Worm (Caenorhabditis elegans) whole organism, late embryonic: ENCODE data around the gene ets-5.

Experiments used
- C08G9.2 ChIP-seq: sonication (generic microtip); optimal IDR thresholded peaks from 2 replicates; lab custom pipeline; 2016; ENCODE audit warnings: mild to moderate bottlenecking, missing genetic modification characterization, moderate library complexity, missing compliant biosample characterization
- C38D4.7 ChIP-seq: fragments of 200-800 bp; sonication (Bioruptor generic); optimal IDR thresholded peaks from 2 replicates; lab custom pipeline; 2018; ENCODE audit warnings: mild to moderate bottlenecking, missing genetic modification characterization, moderate library complexity, missing compliant biosample characterization
- K02D7.2 ChIP-seq: sonication (generic microtip); optimal IDR thresholded peaks from 2 replicates; lab custom pipeline; 2017; ENCODE audit warnings: mild to moderate bottlenecking, missing genetic modification characterization, missing compliant biosample characterization
- K09A11.1 ChIP-seq: sonication (generic microtip); optimal IDR thresholded peaks from 2 replicates; lab custom pipeline; 2017; ENCODE audit warnings: antibody characterized with exemption, mild to moderate bottlenecking, missing genetic modification characterization, missing compliant biosample characterization; ENCODE audit not compliant: insufficient read depth
- T23F11.4 ChIP-seq: fragments of 200-800 bp; sonication (Bioruptor generic); optimal IDR thresholded peaks from 2 replicates; lab custom pipeline; 2018; ENCODE audit warnings: mild to moderate bottlenecking, missing genetic modification characterization, missing compliant biosample characterization
- ahr-1 ChIP-seq: sonication (generic microtip); optimal IDR thresholded peaks from 2 replicates; lab custom pipeline; 2016; ENCODE audit warnings: missing genetic modification characterization, missing compliant biosample characterization
- ceh-14 ChIP-seq: sonication (generic microtip); optimal IDR thresholded peaks from 2 replicates; lab custom pipeline; 2016; ENCODE audit warnings: missing genotype, missing genetic modification characterization, missing compliant biosample characterization
- ceh-18 ChIP-seq: sonication (generic microtip); optimal IDR thresholded peaks from 2 replicates; lab custom pipeline; 2016; ENCODE audit warnings: missing genetic modification characterization, missing compliant biosample characterization
- ceh-2 ChIP-seq: sonication (generic microtip); optimal IDR thresholded peaks from 2 replicates; lab custom pipeline; 2016; ENCODE audit warnings: missing genotype, missing genetic modification characterization, missing compliant biosample characterization
- ceh-31 ChIP-seq: sonication (generic microtip); optimal IDR thresholded peaks from 2 replicates; lab custom pipeline; 2016; ENCODE audit warnings: missing genetic modification characterization, missing compliant biosample characterization
- ceh-34 ChIP-seq: sonication (generic microtip); optimal IDR thresholded peaks from 2 replicates; lab custom pipeline; 2016; ENCODE audit warnings: mild to moderate bottlenecking, missing genetic modification characterization, missing compliant biosample characterization
- ceh-48 ChIP-seq: sonication (generic microtip); optimal IDR thresholded peaks from 2 replicates; lab custom pipeline; 2016; ENCODE audit warnings: missing genetic modification characterization, inconsistent platforms, missing compliant biosample characterization
- che-1 ChIP-seq: sonication (generic microtip); optimal IDR thresholded peaks from 2 replicates; lab custom pipeline; 2016; ENCODE audit warnings: mild to moderate bottlenecking, missing genetic modification characterization, missing compliant biosample characterization
- dmd-4 ChIP-seq: sonication (generic microtip); optimal IDR thresholded peaks from 2 replicates; lab custom pipeline; 2016; ENCODE audit warnings: borderline replicate concordance, missing genetic modification characterization, missing compliant biosample characterization
- elt-2 ChIP-seq: sonication (generic microtip); optimal IDR thresholded peaks from 2 replicates; lab custom pipeline; 2016; ENCODE audit warnings: missing genetic modification reagents, missing genetic modification characterization, missing compliant biosample characterization
- ets-4 ChIP-seq: sonication (generic microtip); optimal IDR thresholded peaks from 2 replicates; lab custom pipeline; 2016; ENCODE audit warnings: missing genetic modification characterization, missing compliant biosample characterization
- fkh-6 ChIP-seq: sonication (generic microtip); optimal IDR thresholded peaks from 2 replicates; lab custom pipeline; 2016; ENCODE audit warnings: missing genetic modification characterization, missing compliant biosample characterization
- gmeb-2 ChIP-seq: sonication (generic microtip); optimal IDR thresholded peaks from 2 replicates; lab custom pipeline; 2016; ENCODE audit warnings: missing genetic modification characterization, inconsistent platforms, missing compliant biosample characterization
- hlh-6 ChIP-seq: sonication (generic microtip); optimal IDR thresholded peaks from 2 replicates; lab custom pipeline; 2016; ENCODE audit warnings: missing genotype, missing genetic modification characterization, missing compliant biosample characterization
- hlh-8 ChIP-seq: sonication (generic microtip); optimal IDR thresholded peaks from 2 replicates; lab custom pipeline; 2016; ENCODE audit warnings: missing genotype, missing genetic modification characterization, missing compliant biosample characterization
- nfya-1 ChIP-seq: sonication (generic microtip); optimal IDR thresholded peaks from 2 replicates; lab custom pipeline; 2017; ENCODE audit warnings: missing genetic modification characterization, mild to moderate bottlenecking, missing compliant biosample characterization, antibody characterized with exemption, moderate library complexity
- pag-3 ChIP-seq: sonication (generic microtip); optimal IDR thresholded peaks from 2 replicates; lab custom pipeline; 2016; ENCODE audit warnings: missing compliant biosample characterization, missing genetic modification characterization, borderline replicate concordance
- pha-2 ChIP-seq: sonication (generic microtip); optimal IDR thresholded peaks from 2 replicates; lab custom pipeline; 2017; ENCODE audit warnings: mild to moderate bottlenecking, missing genetic modification characterization, missing compliant biosample characterization
- pha-4 ChIP-seq: fragments of 150-350 bp; optimal IDR thresholded peaks from 2 replicates; lab custom pipeline; 2018; ENCODE audit warnings: missing biosample characterization, missing genetic modification reagents, missing genetic modification characterization
- ref-2 ChIP-seq: sonication (generic microtip); optimal IDR thresholded peaks from 2 replicates; lab custom pipeline; 2016; ENCODE audit warnings: missing genetic modification characterization, missing compliant biosample characterization
- rnt-1 ChIP-seq: sonication (generic microtip); optimal IDR thresholded peaks from 2 replicates; lab custom pipeline; 2016; ENCODE audit warnings: missing genetic modification characterization, missing compliant biosample characterization
- sdc-2 ChIP-seq: sonication (generic microtip); optimal IDR thresholded peaks from 2 replicates; lab custom pipeline; 2016; ENCODE audit warnings: missing genotype, missing genetic modification characterization, missing compliant biosample characterization
- sox-2 ChIP-seq: fragments of 200-800 bp; sonication (Bioruptor generic); IDR thresholded peaks from 2 replicates; pipeline ENCODE4 v1.3.6; 2022; ENCODE audit warnings: missing genetic modification reagents, missing genetic modification characterization, missing compliant biosample characterization
- syd-9 ChIP-seq: sonication (generic microtip); optimal IDR thresholded peaks from 2 replicates; lab custom pipeline; 2016; ENCODE audit warnings: mild to moderate bottlenecking, missing genetic modification characterization, moderate library complexity, missing compliant biosample characterization
- tbx-2 ChIP-seq: sonication (generic microtip); optimal IDR thresholded peaks from 2 replicates; lab custom pipeline; 2016; ENCODE audit warnings: missing genetic modification characterization, missing compliant biosample characterization
- unc-3 ChIP-seq, 2 experiments: fragments of 200-800 bp in 1 of 2; sonication (Bioruptor generic) in 1 of 2; sonication (generic microtip) in 1 of 2; conservative IDR thresholded peaks in 1 of 2; optimal IDR thresholded peaks in 1 of 2; 2 replicates each; pipeline versions ENCODE4 v1.3.6 to Lab custom; 2016 to 2022; ENCODE audit warnings: missing compliant biosample characterization in 2 of 2, missing genetic modification characterization in 2 of 2, missing genetic modification reagents in 1 of 2
- unc-42 ChIP-seq: sonication (generic microtip); optimal IDR thresholded peaks from 2 replicates; lab custom pipeline; 2016; ENCODE audit warnings: missing genotype, missing genetic modification characterization, missing compliant biosample characterization
- unc-55 ChIP-seq: sonication (generic microtip); optimal IDR thresholded peaks from 2 replicates; lab custom pipeline; 2017; ENCODE audit warnings: missing biosample characterization, missing genetic modification reagents, missing genetic modification characterization
- unc-86 ChIP-seq: sonication (generic microtip); optimal IDR thresholded peaks from 2 replicates; lab custom pipeline; 2016; ENCODE audit warnings: missing genetic modification characterization, missing compliant biosample characterization
- zip-5 ChIP-seq: sonication (generic microtip); optimal IDR thresholded peaks from 2 replicates; lab custom pipeline; 2016; ENCODE audit warnings: missing genetic modification characterization, missing compliant biosample characterization
- ztf-16 ChIP-seq: sonication (generic microtip); optimal IDR thresholded peaks from 2 replicates; lab custom pipeline; 2017; ENCODE audit warnings: missing genetic modification characterization, missing compliant biosample characterization

The ets-5 gene

ce11 chrX:5063750-5064652 lies 20.3 kb downstream of the ets-5 start, which contains the start of gene C24H10.2:
TSS of gene C24H10.2 (plus strand) at chrX:5064602.
- TF ChIP-seq unc-42 (tag; lab: Kevin White, UChicago), result peak; percentile 21
- peak; percentile 31 for TF ChIP-seq ceh-14 (tag; lab: Kevin White, UChicago)
- TF ChIP-seq ceh-31 (tag; lab: Kevin White, UChicago), result peak; percentile 54
- TF ChIP-seq nfya-1 (tag; lab: Kevin White, UChicago), result peak; percentile 71
- TF ChIP-seq pha-2 (tag; lab: Kevin White, UChicago), result peak; percentile 9
- no peak for TF ChIP-seq K02D7.2 (tag; lab: Kevin White, UChicago)
- TF ChIP-seq sdc-2, result peak; percentile 8
- no peak for TF ChIP-seq T23F11.4 (GFP tag; lab: Kevin White, UChicago)
- TF ChIP-seq ref-2 (tag; lab: Kevin White, UChicago), result peak; percentile 20
- TF ChIP-seq ets-4 (tag; lab: Kevin White, UChicago), result peak; percentile 20
- TF ChIP-seq elt-2 (tag; lab: Kevin White, UChicago), result peak; percentile 81
- TF ChIP-seq ceh-48 (tag; lab: Kevin White, UChicago), result peak; percentile 7
- TF ChIP-seq tbx-2, result peak; percentile 76
- peak; percentile 19 for TF ChIP-seq syd-9 (tag; lab: Kevin White, UChicago)
- TF ChIP-seq unc-86 (tag; lab: Kevin White, UChicago), result no peak
- peak; percentile 7 for TF ChIP-seq fkh-6
- TF ChIP-seq ceh-34 (tag; lab: Kevin White, UChicago), result peak; percentile 13
- TF ChIP-seq unc-55 (GFP tag; lab: Kevin White, UChicago), result peak; percentile 10
- peak; percentile 37 for TF ChIP-seq dmd-4 (tag; lab: Kevin White, UChicago)
- peak; percentile 10 for TF ChIP-seq ceh-2 (tag; lab: Kevin White, UChicago)
- TF ChIP-seq zip-5, result no peak
- no peak for TF ChIP-seq gmeb-2 (tag; lab: Kevin White, UChicago)
- peak; percentile 25 for TF ChIP-seq C08G9.2
- peak; percentile 30 for TF ChIP-seq ceh-18 (tag; lab: Kevin White, UChicago)

- TF ChIP-seq pag-3 (tag; lab: Kevin White, UChicago) (no peak), rnt-1 (tag; lab: Kevin White, UChicago) (peak; percentile 30)
These were observed 22.6 kb downstream of the ets-5 start for ce11 chrX:5061763-5062162.

- TF ChIP-seq ref-2 (tag; lab: Kevin White, UChicago), result no peak
- TF ChIP-seq hlh-8 (tag; lab: Kevin White, UChicago), result no peak
- no peak for TF ChIP-seq ceh-14 (tag; lab: Kevin White, UChicago)
- no peak for TF ChIP-seq che-1
- TF ChIP-seq sox-2 (GFP tag; lab: Robert Waterston, UW), result no peak
- TF ChIP-seq T23F11.4 (GFP tag; lab: Kevin White, UChicago), result no peak
- TF ChIP-seq ahr-1 (tag; lab: Kevin White, UChicago), result no peak
- no peak for TF ChIP-seq syd-9 (tag; lab: Kevin White, UChicago)
- TF ChIP-seq K09A11.1 (tag; lab: Kevin White, UChicago), result no peak
- no peak for TF ChIP-seq ceh-31 (tag; lab: Kevin White, UChicago)
- no peak for TF ChIP-seq pha-4 (tag; lab: Kevin White, UChicago)
- TF ChIP-seq unc-3 (GFP tag; conservative IDR thresholded peaks at IDR 0.05; lab: Robert Waterston, UW), result no peak
- no peak for TF ChIP-seq unc-3 (tag; optimal IDR thresholded peaks at IDR 0.05; lab: Kevin White, UChicago)
- no peak for TF ChIP-seq C38D4.7 (GFP tag; lab: Kevin White, UChicago)
- TF ChIP-seq gmeb-2 (tag; lab: Kevin White, UChicago), result no peak
- no peak for TF ChIP-seq tbx-2
- TF ChIP-seq ztf-16, result no peak
- TF ChIP-seq hlh-6 (tag; lab: Kevin White, UChicago), result no peak
These were observed 23.6 kb downstream of the ets-5 start, which contains the start of gene C24H10.3 for ce11 chrX:5060756-5061155. TSS of gene C24H10.3 (plus strand) at chrX:5061056.
